Worm (Caenorhabditis elegans): ENCODE measurements around the gene K01A11.3.

K01A11.3 gene

DNA sequence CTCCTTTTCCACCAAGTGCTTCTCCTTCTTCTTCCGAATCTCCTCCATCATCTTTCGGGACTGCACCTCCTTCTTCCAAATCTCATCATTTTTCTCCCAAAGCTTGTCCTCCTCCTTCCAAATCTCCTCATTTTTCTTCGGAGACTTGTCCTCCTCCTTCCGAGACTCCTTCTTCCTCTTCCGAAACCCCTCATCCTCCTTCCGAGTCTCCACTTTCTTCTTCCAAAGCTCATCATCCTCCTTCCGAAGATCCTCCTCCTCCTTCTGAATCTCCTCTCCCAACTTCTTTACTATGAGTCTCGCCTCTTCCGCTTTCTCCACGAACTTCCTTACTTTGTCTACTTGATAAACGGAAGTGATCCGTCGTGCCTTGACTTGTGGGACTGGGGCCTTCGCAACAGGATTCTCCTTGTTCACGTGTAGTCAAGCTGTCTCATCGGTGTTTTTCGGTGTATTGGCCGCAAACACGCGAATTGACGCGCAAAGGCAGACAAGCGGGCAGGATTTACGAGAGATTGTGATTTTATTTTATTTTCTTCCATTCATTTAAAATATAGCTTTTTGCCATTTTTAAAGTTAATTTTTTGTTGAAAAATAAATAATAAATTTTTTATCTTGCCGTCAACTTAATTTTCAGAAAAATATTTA is at the start of gene K01A11.3, which contains the start of gene C34C12.12:
K01A11.3 (minus strand) TSS at position 51 of the 648 bp plus-strand sequence.
C34C12.12 (plus strand) TSS at position 632 of the 648 bp plus-strand sequence.
- TF ChIP-seq mbf-1 (tag; optimal IDR thresholded peaks at IDR 0.05): no peak
- TF ChIP-seq ztf-11 (tag; optimal IDR thresholded peaks at IDR 0.05): no peak
- TF ChIP-seq ceh-16 (tag; optimal IDR thresholded peaks at IDR 0.05): no peak
- no peak for TF ChIP-seq nhr-25 (tag; optimal IDR thresholded peaks at IDR 0.05)
- TF ChIP-seq unc-55 (GFP tag; optimal IDR thresholded peaks at IDR 0.05): no peak
- no peak for TF ChIP-seq nhr-129 (tag; optimal IDR thresholded peaks at IDR 0.05)
- TF ChIP-seq nhr-12 (tag; optimal IDR thresholded peaks at IDR 0.05): no peak
- no peak for TF ChIP-seq nhr-21 (tag; optimal IDR thresholded peaks at IDR 0.05)
- TF ChIP-seq ZK546.5 (tag; optimal IDR thresholded peaks at IDR 0.05): no peak
- no peak for TF ChIP-seq nhr-10 (tag; optimal IDR thresholded peaks at IDR 0.05)
- no peak for TF ChIP-seq fos-1 (tag; optimal IDR thresholded peaks at IDR 0.05)
- no peak for TF ChIP-seq unc-62 (GFP tag; optimal IDR thresholded peaks at IDR 0.05)
- no peak for TF ChIP-seq egl-27 (tag; optimal IDR thresholded peaks at IDR 0.05)
- TF ChIP-seq sem-4 (tag; optimal IDR thresholded peaks at IDR 0.05): no peak
- no peak for TF ChIP-seq nhr-11 (tag; optimal IDR thresholded peaks at IDR 0.05)
- TF ChIP-seq nhr-237 (tag; optimal IDR thresholded peaks at IDR 0.05): no peak
- no peak for TF ChIP-seq snpc-4 (tag; optimal IDR thresholded peaks at IDR 0.05)
- no peak for TF ChIP-seq gmeb-1 (tag; optimal IDR thresholded peaks at IDR 0.05)
- no peak for TF ChIP-seq lin-11 (tag; optimal IDR thresholded peaks at IDR 0.05)
- TF ChIP-seq nhr-77 (tag; optimal IDR thresholded peaks at IDR 0.05): no peak

ce11 chrIII:3499850-3500249 is 47.4 kb upstream of the K01A11.3 start:
- TF ChIP-seq crh-2 (tag; optimal IDR thresholded peaks at IDR 0.05) (no peak), sma-3 (GFP tag; optimal IDR thresholded peaks at IDR 0.05) (peak; percentile 5), F13H6.1 (tag; optimal IDR thresholded peaks at IDR 0.05) (peak; percentile 16), unc-55 (GFP tag; optimal IDR thresholded peaks at IDR 0.05) (peak; percentile 57), gmeb-1 (tag; optimal IDR thresholded peaks at IDR 0.05) (no peak)

DNA sequence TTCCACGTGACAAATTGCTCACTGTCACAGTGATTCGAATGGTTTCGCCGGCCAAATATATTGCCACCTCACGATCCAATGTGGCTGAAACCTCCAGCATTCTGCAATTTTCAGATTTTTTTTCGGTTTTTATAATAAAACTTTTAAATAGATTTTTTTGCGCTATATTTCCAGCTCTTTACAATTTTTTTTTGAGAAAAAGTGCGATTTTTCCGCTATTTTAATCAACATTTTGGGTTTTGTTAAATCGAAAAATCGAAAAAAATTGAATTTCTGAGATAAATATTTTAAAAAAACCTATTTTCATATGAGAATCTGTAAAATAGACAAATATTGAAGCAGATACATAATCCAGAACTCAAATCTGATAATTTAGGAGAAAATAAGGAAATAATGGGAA is 46.5 kb upstream of the K01A11.3 start, which contains the start of gene M01F1.9:
M01F1.9 (minus strand) TSS at position 101 of the 400 bp plus-strand sequence.
- TF ChIP-seq fos-1 (tag; optimal IDR thresholded peaks at IDR 0.05) (no peak), lin-39 (tag; optimal IDR thresholded peaks at IDR 0.05) (no peak), alr-1 (tag; optimal IDR thresholded peaks at IDR 0.05) (no peak), sma-9 (GFP tag; optimal IDR thresholded peaks at IDR 0.05) (no peak), sma-9 (tag; optimal IDR thresholded peaks at IDR 0.05) (no peak), nhr-237 (tag; optimal IDR thresholded peaks at IDR 0.05) (no peak), aly-2 (tag; optimal IDR thresholded peaks at IDR 0.05) (no peak), ztf-11 (tag; optimal IDR thresholded peaks at IDR 0.05) (no peak)

- TF ChIP-seq lin-39 (tag; optimal IDR thresholded peaks at IDR 0.05): no peak
- TF ChIP-seq mab-5 (tag; optimal IDR thresholded peaks at IDR 0.05): no peak
- no peak for TF ChIP-seq C34F6.9 (tag; optimal IDR thresholded peaks at IDR 0.05)
- TF ChIP-seq lin-13 (GFP tag; optimal IDR thresholded peaks at IDR 0.05): no peak
- no peak for TF ChIP-seq mdl-1 (tag; optimal IDR thresholded peaks at IDR 0.05)
- no peak for TF ChIP-seq nhr-129 (tag; optimal IDR thresholded peaks at IDR 0.05)
- TF ChIP-seq lin-11 (tag; optimal IDR thresholded peaks at IDR 0.05): no peak
- no peak for TF ChIP-seq Y55F3AM.14 (GFP tag; optimal IDR thresholded peaks at IDR 0.05)
- no peak for TF ChIP-seq nhr-237 (tag; optimal IDR thresholded peaks at IDR 0.05)
- no peak for TF ChIP-seq nhr-6 (tag; optimal IDR thresholded peaks at IDR 0.05)
- no peak for TF ChIP-seq elt-1 (tag; optimal IDR thresholded peaks at IDR 0.05)
- no peak for TF ChIP-seq fos-1 (tag; optimal IDR thresholded peaks at IDR 0.05)
These were observed 40.7 kb upstream of the K01A11.3 start, which contains the start of gene gly-14 for ce11 chrIII:3493138-3493537. gly-14 (minus strand) TSS chrIII:3493238.

- TF ChIP-seq nhr-129 (tag; optimal IDR thresholded peaks at IDR 0.05): no peak
- no peak for TF ChIP-seq ztf-1 (GFP tag; conservative IDR thresholded peaks at IDR 0.05)
- TF ChIP-seq lin-39 (tag; optimal IDR thresholded peaks at IDR 0.05): no peak
- no peak for TF ChIP-seq nhr-6 (tag; optimal IDR thresholded peaks at IDR 0.05)
- no peak for TF ChIP-seq snpc-4 (tag; optimal IDR thresholded peaks at IDR 0.05)
- TF ChIP-seq ztf-4 (tag; optimal IDR thresholded peaks at IDR 0.05): no peak
- no peak for TF ChIP-seq nhr-11 (tag; optimal IDR thresholded peaks at IDR 0.05)
- no peak for TF ChIP-seq mdl-1 (tag; optimal IDR thresholded peaks at IDR 0.05)
- TF ChIP-seq F13H6.1 (tag; optimal IDR thresholded peaks at IDR 0.05): no peak
- TF ChIP-seq Y55F3AM.14 (GFP tag; optimal IDR thresholded peaks at IDR 0.05): no peak
- TF ChIP-seq egl-27 (tag; optimal IDR thresholded peaks at IDR 0.05): no peak
- TF ChIP-seq blmp-1 (tag; optimal IDR thresholded peaks at IDR 0.05; ENCODE audit: insufficient read depth): no peak
- TF ChIP-seq lin-13 (GFP tag; optimal IDR thresholded peaks at IDR 0.05): no peak
- no peak for TF ChIP-seq nhr-237 (tag; optimal IDR thresholded peaks at IDR 0.05)
- no peak for TF ChIP-seq nhr-21 (tag; optimal IDR thresholded peaks at IDR 0.05)
- no peak for TF ChIP-seq skn-1 (tag; optimal IDR thresholded peaks at IDR 0.05)
- TF ChIP-seq sem-4 (tag; optimal IDR thresholded peaks at IDR 0.05): no peak
- TF ChIP-seq lin-11 (tag; optimal IDR thresholded peaks at IDR 0.05): no peak
These were observed 35.8 kb upstream of the K01A11.3 start, which contains the start of gene C34C12.7 for ce11 chrIII:3488224-3488623. C34C12.7 (minus strand) TSS chrIII:3488341.

Measured in whole organism, L2 larva.